Worm (Caenorhabditis elegans) whole organism, mixed stage, embryonic: ENCODE results near the gene F13B12.7.

Experiments
- M03D4.4 ChIP-seq: sonication (generic microtip); optimal IDR thresholded peaks from 2 replicates; lab custom pipeline; 2017; ENCODE audit warnings: mild to moderate bottlenecking, missing genetic modification characterization, missing compliant biosample characterization
- bed-3 ChIP-seq: fragments of 200-800 bp; sonication (Bioruptor generic); optimal IDR thresholded peaks from 3 replicates; lab custom pipeline; 2018; ENCODE audit warnings: mild to moderate bottlenecking, missing genetic modification characterization, moderate library complexity, missing compliant biosample characterization
- blmp-1 ChIP-seq: fragments of 150-350 bp; optimal IDR thresholded peaks from 2 replicates; lab custom pipeline; 2014; ENCODE audit warnings: missing biosample characterization, missing genetic modification characterization
- ceh-39 ChIP-seq: fragments of 150-350 bp; optimal IDR thresholded peaks from 2 replicates; lab custom pipeline; 2014; ENCODE audit warnings: missing biosample characterization, missing genetic modification characterization
- ceh-43 ChIP-seq: fragments of 200-800 bp; sonication (Bioruptor generic); optimal IDR thresholded peaks from 2 replicates; lab custom pipeline; 2018; ENCODE audit warnings: mild to moderate bottlenecking, missing genetic modification characterization, moderate library complexity, missing compliant biosample characterization
- ceh-83 ChIP-seq: fragments of 200-800 bp; sonication (Bioruptor generic); optimal IDR thresholded peaks from 2 replicates; lab custom pipeline; 2018; ENCODE audit warnings: mild to moderate bottlenecking, missing genetic modification characterization, missing compliant biosample characterization
- ces-1 ChIP-seq: fragments of 150-350 bp; optimal IDR thresholded peaks from 2 replicates; lab custom pipeline; 2014; ENCODE audit warnings: missing biosample characterization, missing genetic modification reagents, missing genetic modification characterization
- cnd-1 ChIP-seq: fragments of 200-800 bp; sonication (Bioruptor generic); optimal IDR thresholded peaks from 2 replicates; lab custom pipeline; 2018; ENCODE audit warnings: mild to moderate bottlenecking, missing genetic modification characterization, missing compliant biosample characterization
- drap-1 ChIP-seq: fragments of 200-800 bp; sonication (Bioruptor generic); optimal IDR thresholded peaks from 3 replicates; lab custom pipeline; 2018; ENCODE audit warnings: mild to moderate bottlenecking, missing genetic modification characterization, missing compliant biosample characterization
- elt-1 ChIP-seq: sonication (generic microtip); optimal IDR thresholded peaks from 2 replicates; lab custom pipeline; 2017; ENCODE audit warnings: missing genetic modification characterization, mild to moderate bottlenecking, missing compliant biosample characterization, antibody characterized with exemption, moderate library complexity, borderline replicate concordance; ENCODE audit not compliant: insufficient read depth
- elt-3 ChIP-seq: fragments of 150-350 bp; optimal IDR thresholded peaks from 2 replicates; lab custom pipeline; 2014; ENCODE audit warnings: missing biosample characterization, missing genetic modification characterization
- flh-1 ChIP-seq: fragments of 200-800 bp; sonication (Bioruptor generic); optimal IDR thresholded peaks from 2 replicates; lab custom pipeline; 2018; ENCODE audit warnings: mild to moderate bottlenecking, missing genetic modification characterization, moderate library complexity, missing compliant biosample characterization
- ham-2 ChIP-seq: fragments of 200-800 bp; sonication (Bioruptor generic); optimal IDR thresholded peaks from 2 replicates; lab custom pipeline; 2018; ENCODE audit warnings: mild to moderate bottlenecking, missing genetic modification characterization, missing compliant biosample characterization
- hlh-1 ChIP-seq: fragments of 150-350 bp; optimal IDR thresholded peaks from 2 replicates; lab custom pipeline; 2014; ENCODE audit warnings: missing biosample characterization, missing genetic modification reagents, missing genetic modification characterization
- lin-13 ChIP-seq: fragments of 150-350 bp; optimal IDR thresholded peaks from 2 replicates; lab custom pipeline; 2014; ENCODE audit warnings: missing biosample characterization, missing genetic modification characterization
- lin-32 ChIP-seq: fragments of 200-800 bp; sonication (Bioruptor generic); optimal IDR thresholded peaks from 2 replicates; lab custom pipeline; 2018; ENCODE audit warnings: mild to moderate bottlenecking, missing genetic modification characterization, missing compliant biosample characterization
- lsy-2 ChIP-seq: fragments of 150-350 bp; optimal IDR thresholded peaks from 2 replicates; lab custom pipeline; 2014; ENCODE audit warnings: missing biosample characterization, missing genetic modification characterization
- mep-1 ChIP-seq: fragments of 150-350 bp; optimal IDR thresholded peaks from 2 replicates; lab custom pipeline; 2017; ENCODE audit warnings: missing biosample characterization, missing genetic modification reagents, missing genetic modification characterization, inconsistent platforms
- mls-2 ChIP-seq: sonication (generic microtip); optimal IDR thresholded peaks from 2 replicates; lab custom pipeline; 2016; ENCODE audit warnings: mild to moderate bottlenecking, missing genetic modification characterization, moderate library complexity, missing compliant biosample characterization
- nhr-12 ChIP-seq: fragments of 150-350 bp; optimal IDR thresholded peaks from 2 replicates; lab custom pipeline; 2014; ENCODE audit warnings: missing biosample characterization, missing genetic modification characterization
- nhr-2 ChIP-seq: fragments of 150-350 bp; optimal IDR thresholded peaks from 2 replicates; lab custom pipeline; 2014; ENCODE audit warnings: missing biosample characterization, missing genetic modification characterization
- nhr-237 ChIP-seq: fragments of 150-350 bp; optimal IDR thresholded peaks from 2 replicates; lab custom pipeline; 2014; ENCODE audit warnings: missing biosample characterization, missing genetic modification characterization
- nhr-28 ChIP-seq: fragments of 150-350 bp; optimal IDR thresholded peaks from 2 replicates; lab custom pipeline; 2014; ENCODE audit warnings: missing biosample characterization, missing genetic modification characterization
- nhr-76 ChIP-seq: sonication (generic microtip); optimal IDR thresholded peaks from 2 replicates; lab custom pipeline; 2017; ENCODE audit warnings: missing biosample characterization, missing genetic modification characterization
- pha-4 ChIP-seq: fragments of 150-350 bp; optimal IDR thresholded peaks from 2 replicates; lab custom pipeline; 2018; ENCODE audit warnings: missing biosample characterization, missing genetic modification reagents, missing genetic modification characterization
- sem-2 ChIP-seq: fragments of 200-800 bp; sonication (Bioruptor generic); optimal IDR thresholded peaks from 2 replicates; lab custom pipeline; 2018; ENCODE audit warnings: mild to moderate bottlenecking, missing genetic modification characterization, missing compliant biosample characterization
- snpc-4 ChIP-seq: fragments of 150-350 bp; optimal IDR thresholded peaks from 2 replicates; lab custom pipeline; 2014; ENCODE audit warnings: missing biosample characterization, missing genetic modification characterization
- sptf-1 ChIP-seq: sonication (generic microtip); optimal IDR thresholded peaks from 2 replicates; lab custom pipeline; 2017; ENCODE audit warnings: mild to moderate bottlenecking, missing genetic modification characterization, moderate library complexity, missing compliant biosample characterization
- tbx-8 ChIP-seq: fragments of 200-800 bp; sonication (Bioruptor generic); optimal IDR thresholded peaks from 2 replicates; lab custom pipeline; 2018; ENCODE audit warnings: mild to moderate bottlenecking, missing genetic modification characterization, moderate library complexity, missing compliant biosample characterization
- unc-120 ChIP-seq: sonication (generic microtip); optimal IDR thresholded peaks from 2 replicates; lab custom pipeline; 2017; ENCODE audit warnings: missing genetic modification characterization, missing compliant biosample characterization; ENCODE audit not compliant: poor library complexity, severe bottlenecking
- unc-39 ChIP-seq: fragments of 150-350 bp; optimal IDR thresholded peaks from 2 replicates; lab custom pipeline; 2014; ENCODE audit warnings: missing biosample characterization, missing genetic modification characterization
- unc-62 ChIP-seq: fragments of 150-350 bp; optimal IDR thresholded peaks from 2 replicates; lab custom pipeline; 2014; ENCODE audit warnings: missing biosample characterization, missing genetic modification reagents, missing genetic modification characterization
- zip-8 ChIP-seq: fragments of 150-350 bp; optimal IDR thresholded peaks from 2 replicates; lab custom pipeline; 2014; ENCODE audit warnings: missing biosample characterization, missing genetic modification characterization
- ztf-11 ChIP-seq: fragments of 150-350 bp; optimal IDR thresholded peaks from 2 replicates; lab custom pipeline; 2014; ENCODE audit warnings: missing biosample characterization, missing genetic modification characterization

Gene F13B12.7

DNA sequence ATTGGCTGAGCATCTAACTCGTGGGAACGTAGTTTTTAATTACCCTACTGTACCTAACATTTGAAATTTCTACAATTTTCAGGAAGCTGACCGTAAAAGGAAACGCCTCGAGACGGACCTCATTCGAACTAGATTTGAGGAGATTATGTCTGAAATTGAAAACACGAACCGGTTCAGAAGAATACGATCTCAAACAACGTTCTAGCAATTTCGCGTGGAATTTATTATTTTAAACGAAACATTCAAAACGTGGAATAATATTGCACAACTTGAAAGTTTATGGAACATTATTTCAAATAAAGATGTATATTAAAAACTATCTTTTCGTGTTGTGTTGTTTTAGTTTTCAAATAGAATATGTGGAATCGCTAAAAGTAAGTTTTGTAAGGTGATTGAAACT, at the start of gene F13B12.7:
Gene F13B12.7 (plus strand): TSS at position 301 of the 400 bp plus-strand sequence.
- TF ChIP-seq M03D4.4 (no peak), drap-1 (GFP tag; lab: Kevin White, UChicago) (no peak), flh-1 (GFP tag; lab: Kevin White, UChicago) (no peak), unc-62 (no peak), sptf-1 (tag; lab: Kevin White, UChicago) (no peak), hlh-1 (tag; lab: Kevin White, UChicago) (no peak), nhr-12 (tag; lab: Kevin White, UChicago) (no peak), sem-2 (GFP tag; lab: Kevin White, UChicago) (no peak), ceh-43 (no peak), unc-39 (no peak), nhr-76 (tag; lab: Kevin White, UChicago) (no peak), ham-2 (GFP tag; lab: Kevin White, UChicago) (no peak), pha-4 (tag; lab: Kevin White, UChicago) (no peak), ces-1 (GFP tag; lab: Kevin White, UChicago) (no peak), blmp-1 (no peak), cnd-1 (no peak), snpc-4 (tag; lab: Kevin White, UChicago) (no peak), elt-3 (no peak)

DNA sequence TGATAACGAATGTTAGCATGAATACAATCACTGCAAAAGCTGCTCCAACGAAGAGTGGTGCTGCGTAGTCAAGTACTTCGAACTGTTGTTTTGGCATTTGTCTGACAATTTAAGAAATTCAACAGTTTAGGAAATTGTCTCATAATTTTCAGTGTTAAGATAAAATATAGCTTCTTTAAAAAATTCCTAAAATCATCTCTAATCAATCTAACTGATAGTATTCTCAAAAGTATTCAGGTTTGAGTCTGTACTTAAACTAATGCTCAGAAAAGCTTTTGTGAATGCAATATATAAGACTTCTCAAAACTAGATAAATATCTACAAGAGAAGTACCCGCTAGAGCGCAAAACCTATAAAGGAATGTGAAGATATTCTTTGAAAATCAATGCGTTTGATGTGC, 48.8 kb upstream of the F13B12.7 start, which contains the start of gene R10H10.4:
Gene R10H10.4 (minus strand): TSS at position 101 of the 400 bp plus-strand sequence.
- TF ChIP-seq elt-3 (no peak), ham-2 (GFP tag; lab: Kevin White, UChicago) (no peak), unc-62 (no peak), nhr-2 (tag; lab: Kevin White, UChicago) (no peak), nhr-76 (tag; lab: Kevin White, UChicago) (no peak), pha-4 (tag; lab: Kevin White, UChicago) (no peak), hlh-1 (tag; lab: Kevin White, UChicago) (no peak), ztf-11 (tag; lab: Kevin White, UChicago) (no peak), nhr-12 (tag; lab: Kevin White, UChicago) (no peak), ces-1 (GFP tag; lab: Kevin White, UChicago) (no peak), sem-2 (GFP tag; lab: Kevin White, UChicago) (no peak)

DNA sequence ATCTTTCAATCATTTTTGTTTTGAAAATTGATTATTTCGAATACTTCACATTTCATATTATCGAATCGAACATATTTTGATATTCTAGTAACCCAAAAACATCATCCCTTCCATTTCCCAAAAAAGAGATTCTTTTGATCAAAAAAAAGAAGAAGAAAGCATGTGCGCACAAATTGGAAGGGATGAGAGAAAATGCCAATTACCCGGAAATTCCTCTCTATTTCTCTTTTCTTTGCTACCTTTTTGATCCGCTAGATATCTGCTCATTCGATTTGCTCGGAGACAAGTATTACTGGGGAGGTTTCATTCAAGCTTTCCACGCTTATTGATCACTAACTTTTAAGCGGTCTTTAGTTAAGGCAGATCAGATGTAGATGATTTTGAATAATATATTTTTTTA, 46.8 kb upstream of the F13B12.7 start:
- TF ChIP-seq tbx-8 (GFP tag; lab: Kevin White, UChicago): no peak
- no peak for TF ChIP-seq ham-2 (GFP tag; lab: Kevin White, UChicago)
- no peak for TF ChIP-seq elt-1 (tag; lab: Kevin White, UChicago)
- TF ChIP-seq mep-1 (tag; lab: Kevin White, UChicago): no peak
- TF ChIP-seq ces-1 (GFP tag; lab: Kevin White, UChicago): peak; percentile 85
- TF ChIP-seq sem-2 (GFP tag; lab: Kevin White, UChicago): no peak
- TF ChIP-seq nhr-76 (tag; lab: Kevin White, UChicago): no peak
- TF ChIP-seq unc-39: no peak
- TF ChIP-seq ztf-11 (tag; lab: Kevin White, UChicago): no peak

DNA sequence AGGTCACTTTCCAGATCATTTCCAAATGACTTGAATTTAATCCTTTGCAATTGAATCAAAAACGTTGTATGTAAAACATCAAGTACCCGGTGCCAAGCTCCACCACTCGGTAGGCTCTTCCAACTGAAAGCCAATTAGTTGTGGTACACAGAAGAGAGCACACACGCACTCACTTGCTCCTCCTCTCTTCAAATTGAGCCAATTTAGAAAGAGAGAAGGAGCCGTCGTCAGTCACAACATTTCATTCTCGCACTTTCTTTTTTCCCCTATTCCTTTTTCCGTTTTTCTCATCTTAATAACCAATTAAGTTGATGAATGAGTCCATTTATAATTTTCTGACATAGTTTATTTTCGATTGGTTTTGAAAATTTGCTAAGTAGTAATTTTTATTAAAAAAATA, 45.4 kb upstream of the F13B12.7 start:
- TF ChIP-seq pha-4 (tag; lab: Kevin White, UChicago) (no peak), ces-1 (GFP tag; lab: Kevin White, UChicago) (peak; percentile 73)
- TF ChIP-seq, all 35 proteins: peak for 1

DNA sequence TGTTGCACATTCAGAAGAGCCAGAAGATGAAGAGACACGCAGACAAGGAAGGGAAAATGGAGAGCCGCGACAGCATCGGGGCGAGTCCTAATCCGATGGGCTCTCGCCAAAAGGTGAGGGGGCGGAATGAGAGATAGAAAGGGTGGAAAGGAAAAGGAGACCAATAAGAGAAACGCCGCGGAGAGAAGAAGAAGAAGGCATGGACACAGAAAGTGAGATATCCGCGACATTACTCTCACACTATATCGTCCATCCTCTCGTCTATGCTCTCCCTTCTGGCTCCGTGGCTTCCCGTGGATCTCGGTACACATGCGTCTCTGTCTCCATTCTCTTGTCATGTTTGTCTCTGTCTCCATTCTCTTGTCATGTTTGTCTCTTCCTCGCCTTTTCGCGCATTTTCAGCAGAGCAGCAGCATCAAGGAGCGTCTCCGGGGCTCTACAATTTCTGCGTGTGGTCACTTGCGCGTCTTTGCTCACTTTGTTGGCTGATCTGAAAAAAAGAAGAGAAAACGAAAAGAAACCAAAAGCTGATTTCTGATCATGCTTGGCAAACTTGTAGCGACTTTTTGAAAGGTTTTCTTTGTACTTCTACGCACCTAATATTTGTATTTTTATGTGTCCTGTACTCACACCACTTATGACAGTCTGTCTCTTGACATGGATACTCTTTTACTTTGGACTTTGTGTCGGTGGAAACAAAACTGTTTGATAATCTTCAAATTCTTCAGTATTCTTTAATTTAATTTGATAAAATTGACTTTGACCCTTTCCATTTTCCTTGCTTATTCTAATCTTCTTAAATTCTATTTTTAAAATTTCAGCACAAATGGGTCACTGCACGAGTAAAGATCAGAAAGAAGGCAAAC, 40.2 kb upstream of the F13B12.7 start, which contains the start of gene gpa-7:
Gene gpa-7 (plus strand): TSS at position 816 of the 866 bp plus-strand sequence.
- no peak for TF ChIP-seq elt-3
- TF ChIP-seq lin-32 (GFP tag; lab: Kevin White, UChicago): no peak
- no peak for TF ChIP-seq ztf-11 (tag; lab: Kevin White, UChicago)
- peak; percentile 71 for TF ChIP-seq blmp-1
- no peak for TF ChIP-seq hlh-1 (tag; lab: Kevin White, UChicago)
- TF ChIP-seq ces-1 (GFP tag; lab: Kevin White, UChicago): peak; percentile 83
- no peak for TF ChIP-seq elt-1 (tag; lab: Kevin White, UChicago)
- TF ChIP-seq lin-13 (tag; lab: Kevin White, UChicago): peak; percentile 29
- TF ChIP-seq pha-4 (tag; lab: Kevin White, UChicago): peak; percentile 14
- TF ChIP-seq lsy-2: no peak
- no peak for TF ChIP-seq zip-8
- TF ChIP-seq bed-3 (GFP tag; lab: Kevin White, UChicago): no peak
- no peak for TF ChIP-seq nhr-2 (tag; lab: Kevin White, UChicago)
- TF ChIP-seq ceh-39 (tag; lab: Kevin White, UChicago): no peak
- peak; percentile 42 for TF ChIP-seq sptf-1 (tag; lab: Kevin White, UChicago)
- peak; percentile 92 for TF ChIP-seq unc-120 (tag; lab: Kevin White, UChicago)
- no peak for TF ChIP-seq flh-1 (GFP tag; lab: Kevin White, UChicago)
- peak; percentile 52 for TF ChIP-seq unc-62
- TF ChIP-seq nhr-28 (tag; lab: Kevin White, UChicago): no peak
- no peak for TF ChIP-seq nhr-76 (tag; lab: Kevin White, UChicago)
- peak; percentile 8 for TF ChIP-seq cnd-1
- peak; percentile 67 for TF ChIP-seq mls-2
- TF ChIP-seq nhr-12 (tag; lab: Kevin White, UChicago): no peak
- TF ChIP-seq unc-39: no peak
- no peak for TF ChIP-seq snpc-4 (tag; lab: Kevin White, UChicago)
- TF ChIP-seq ceh-83 (GFP tag; lab: Kevin White, UChicago): no peak
- peak; percentile 10 for TF ChIP-seq drap-1 (GFP tag; lab: Kevin White, UChicago)
- TF ChIP-seq ham-2 (GFP tag; lab: Kevin White, UChicago): peak; percentile 53
- peak; percentile 42 for TF ChIP-seq mep-1 (tag; lab: Kevin White, UChicago)
- TF ChIP-seq nhr-237 (tag; lab: Kevin White, UChicago): no peak
- no peak for TF ChIP-seq sem-2 (GFP tag; lab: Kevin White, UChicago)
- TF ChIP-seq ceh-43: no peak
